Worm (Caenorhabditis elegans) whole organism, L1 larva: ENCODE results near the gene Y37D8A.26.

Source experiments
- ama-1 ChIP-seq: fragments of 150-350 bp; optimal IDR thresholded peaks from 2 replicates; lab custom pipeline; 2014
- blmp-1 ChIP-seq: fragments of 150-350 bp; optimal IDR thresholded peaks from 2 replicates; lab custom pipeline; 2014; ENCODE audit warnings: missing biosample characterization, missing genetic modification characterization
- ceh-90 ChIP-seq: sonication (generic microtip); optimal IDR thresholded peaks from 2 replicates; lab custom pipeline; 2016; ENCODE audit warnings: missing genetic modification characterization, missing compliant biosample characterization
- ces-1 ChIP-seq: fragments of 150-350 bp; optimal IDR thresholded peaks from 2 replicates; lab custom pipeline; 2014; ENCODE audit warnings: missing biosample characterization, missing genetic modification reagents, missing genetic modification characterization
- dpl-1 ChIP-seq, 3 experiments: fragments of 150-350 bp in 2 of 3; sonication (generic microtip) in 1 of 3; optimal IDR thresholded peaks; 2 replicates each; lab custom pipeline; 2014 to 2017; ENCODE audit warnings: missing biosample characterization in 3 of 3, missing genetic modification characterization in 3 of 3, missing genetic modification reagents in 3 of 3
- dsc-1 ChIP-seq: sonication (generic microtip); optimal IDR thresholded peaks from 2 replicates; lab custom pipeline; 2016; ENCODE audit warnings: mild to moderate bottlenecking, missing genetic modification characterization, missing compliant biosample characterization
- efl-1 ChIP-seq, 4 experiments: fragments of 150-350 bp; optimal IDR thresholded peaks in 3 of 4; peaks in 1 of 4; 1 replicate in 1 of 4; 2 replicates in 3 of 4; lab custom pipeline; 2014; ENCODE audit warnings: missing biosample characterization in 2 of 4, missing genetic modification characterization in 2 of 4, missing genetic modification reagents in 2 of 4
- efl-3 ChIP-seq: fragments of 200-800 bp; sonication (Bioruptor generic); optimal IDR thresholded peaks from 2 replicates; lab custom pipeline; 2018; ENCODE audit warnings: mild to moderate bottlenecking, missing genetic modification characterization, missing compliant biosample characterization
- egl-13 ChIP-seq: sonication (generic microtip); optimal IDR thresholded peaks from 2 replicates; lab custom pipeline; 2016; ENCODE audit warnings: missing genotype, missing genetic modification reagents, missing genetic modification characterization, missing compliant biosample characterization
- egl-27 ChIP-seq, 2 experiments: fragments of 150-350 bp in 1 of 2; sonication (generic microtip); optimal IDR thresholded peaks; 3 replicates each; lab custom pipeline; 2017 to 2018; ENCODE audit warnings: missing biosample characterization in 2 of 2, missing genetic modification characterization in 2 of 2, missing genetic modification reagents in 2 of 2
- ets-5 ChIP-seq: fragments of 200-800 bp; sonication (Bioruptor generic); IDR thresholded peaks from 2 replicates; pipeline ENCODE4 v1.3.6; 2022; ENCODE audit warnings: missing genetic modification characterization, missing compliant biosample characterization
- fkh-10 ChIP-seq: sonication (generic microtip); optimal IDR thresholded peaks from 2 replicates; lab custom pipeline; 2017; ENCODE audit warnings: missing biosample characterization, missing genetic modification reagents, missing genetic modification characterization
- fkh-4 ChIP-seq: sonication (generic microtip); optimal IDR thresholded peaks from 2 replicates; lab custom pipeline; 2016; ENCODE audit warnings: missing compliant biosample characterization, missing genetic modification characterization, borderline replicate concordance
- fkh-8 ChIP-seq: sonication (generic microtip); optimal IDR thresholded peaks from 2 replicates; lab custom pipeline; 2016; ENCODE audit warnings: mild to moderate bottlenecking, missing genetic modification characterization, missing compliant biosample characterization
- fos-1 ChIP-seq: fragments of 150-350 bp; optimal IDR thresholded peaks from 2 replicates; lab custom pipeline; 2014; ENCODE audit warnings: missing biosample characterization, missing genetic modification characterization
- hlh-4 ChIP-seq: sonication (generic microtip); optimal IDR thresholded peaks from 2 replicates; lab custom pipeline; 2016; ENCODE audit warnings: mild to moderate bottlenecking, missing genetic modification characterization, missing compliant biosample characterization
- hpl-2 ChIP-seq: fragments of 150-350 bp; optimal IDR thresholded peaks from 2 replicates; lab custom pipeline; 2014; ENCODE audit warnings: missing biosample characterization, missing genetic modification reagents, missing genetic modification characterization
- isw-1 ChIP-seq: fragments of 200-800 bp; sonication (Bioruptor generic); IDR thresholded peaks from 2 replicates; pipeline ENCODE4 v1.3.6; 2022; ENCODE audit warnings: missing genetic modification characterization, missing compliant biosample characterization
- jun-1 ChIP-seq: fragments of 150-350 bp; optimal IDR thresholded peaks from 2 replicates; lab custom pipeline; 2014; ENCODE audit warnings: missing biosample characterization, missing genetic modification reagents, missing genetic modification characterization
- lin-13 ChIP-seq: fragments of 150-350 bp; optimal IDR thresholded peaks from 2 replicates; lab custom pipeline; 2014; ENCODE audit warnings: missing biosample characterization, missing genetic modification reagents, missing genetic modification characterization
- lin-15B ChIP-seq: fragments of 150-350 bp; sonication (generic microtip); optimal IDR thresholded peaks from 3 replicates; lab custom pipeline; 2014; ENCODE audit warnings: missing biosample characterization, missing genetic modification characterization
- lin-39 ChIP-seq: fragments of 150-350 bp; optimal IDR thresholded peaks from 2 replicates; lab custom pipeline; 2014; ENCODE audit warnings: missing biosample characterization, missing genetic modification reagents, missing genetic modification characterization
- lir-3 ChIP-seq: sonication (generic microtip); optimal IDR thresholded peaks from 2 replicates; lab custom pipeline; 2016; ENCODE audit warnings: mild to moderate bottlenecking, missing genetic modification characterization, moderate library complexity, missing compliant biosample characterization; ENCODE audit not compliant: poor library complexity
- mef-2 ChIP-seq: fragments of 150-350 bp; optimal IDR thresholded peaks from 2 replicates; lab custom pipeline; 2014; ENCODE audit warnings: missing biosample characterization, missing genetic modification characterization
- mep-1 ChIP-seq: fragments of 150-350 bp; optimal IDR thresholded peaks from 2 replicates; lab custom pipeline; 2014; ENCODE audit warnings: missing biosample characterization, missing genetic modification characterization
- nhr-20 ChIP-seq: sonication (generic microtip); optimal IDR thresholded peaks from 2 replicates; lab custom pipeline; 2016; ENCODE audit warnings: mild to moderate bottlenecking, missing genetic modification characterization, missing compliant biosample characterization
- nhr-77 ChIP-seq: fragments of 150-350 bp; optimal IDR thresholded peaks from 2 replicates; lab custom pipeline; 2014; ENCODE audit warnings: missing biosample characterization, missing genetic modification characterization
- nhr-84 ChIP-seq: sonication (generic microtip); optimal IDR thresholded peaks from 2 replicates; lab custom pipeline; 2017; ENCODE audit warnings: missing biosample characterization, missing genetic modification characterization
- nhr-90 ChIP-seq: sonication (generic microtip); optimal IDR thresholded peaks from 2 replicates; lab custom pipeline; 2016; ENCODE audit warnings: mild to moderate bottlenecking, missing genetic modification characterization, missing compliant biosample characterization; ENCODE audit not compliant: poor library complexity
- pqm-1 ChIP-seq: sonication (generic microtip); optimal IDR thresholded peaks from 3 replicates; lab custom pipeline; 2017; ENCODE audit warnings: missing biosample characterization, missing genetic modification characterization
- rnt-1 ChIP-seq: sonication (generic microtip); optimal IDR thresholded peaks from 2 replicates; lab custom pipeline; 2016; ENCODE audit warnings: mild to moderate bottlenecking, missing genetic modification characterization, moderate library complexity, missing compliant biosample characterization
- skn-1 ChIP-seq: fragments of 150-350 bp; optimal IDR thresholded peaks from 2 replicates; lab custom pipeline; 2014; ENCODE audit warnings: missing biosample characterization, missing genetic modification characterization
- snpc-4 ChIP-seq: fragments of 150-350 bp; optimal IDR thresholded peaks from 2 replicates; lab custom pipeline; 2014; ENCODE audit warnings: missing biosample characterization, missing genetic modification characterization
- sup-37 ChIP-seq: fragments of 200-800 bp; sonication (Bioruptor generic); optimal IDR thresholded peaks from 2 replicates; lab custom pipeline; 2018; ENCODE audit warnings: mild to moderate bottlenecking, missing genetic modification characterization, missing compliant biosample characterization
- swsn-7 ChIP-seq: sonication (generic microtip); optimal IDR thresholded peaks from 2 replicates; lab custom pipeline; 2016; ENCODE audit warnings: missing genetic modification characterization, missing compliant biosample characterization
- tlp-1 ChIP-seq: fragments of 150-350 bp; optimal IDR thresholded peaks from 2 replicates; lab custom pipeline; 2014; ENCODE audit warnings: missing biosample characterization, missing genetic modification characterization
- unc-62 ChIP-seq: fragments of 150-350 bp; optimal IDR thresholded peaks from 2 replicates; lab custom pipeline; 2014; ENCODE audit warnings: missing biosample characterization, missing genetic modification reagents, missing genetic modification characterization
- unc-98 ChIP-seq: fragments of 200-800 bp; sonication (Bioruptor generic); IDR thresholded peaks from 2 replicates; pipeline ENCODE4 v1.3.6; 2022; ENCODE audit warnings: missing genetic modification characterization, missing compliant biosample characterization
- vab-15 ChIP-seq: sonication (generic microtip); optimal IDR thresholded peaks from 2 replicates; lab custom pipeline; 2017; ENCODE audit warnings: missing genotype, mild to moderate bottlenecking, missing genetic modification characterization, missing compliant biosample characterization
- zag-1 ChIP-seq: fragments of 150-350 bp; optimal IDR thresholded peaks from 2 replicates; lab custom pipeline; 2014; ENCODE audit warnings: missing biosample characterization, missing genetic modification characterization
- ztf-11 ChIP-seq, 2 experiments: sonication (generic microtip); optimal IDR thresholded peaks; 2 replicates each; lab custom pipeline; 2016 to 2017; ENCODE audit warnings: missing genetic modification characterization in 2 of 2, missing biosample characterization in 1 of 2, missing compliant biosample characterization in 1 of 2

The Y37D8A.26 gene

DNA sequence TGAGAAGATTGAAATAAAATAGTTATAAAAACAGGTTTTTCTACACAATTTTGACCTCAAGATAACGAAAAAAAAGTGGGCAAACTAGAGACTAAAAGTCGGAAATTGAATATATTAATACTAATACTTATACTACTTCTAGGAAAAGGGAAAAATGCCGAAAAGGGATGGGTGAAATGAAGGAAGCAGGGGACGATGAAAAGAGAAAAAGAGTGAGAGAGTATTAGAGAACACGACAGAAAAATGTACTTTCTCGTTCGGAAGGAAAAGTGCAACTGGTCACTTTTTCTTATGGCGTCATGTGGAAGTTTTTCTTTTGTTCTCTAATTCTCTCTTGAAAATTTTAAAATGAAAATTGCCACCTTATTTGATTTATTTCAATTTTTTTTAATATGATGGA lies 15.2 kb downstream of the Y37D8A.26 start (continued):
- peak; percentile 73 for TF ChIP-seq nhr-20 (tag; lab: Kevin White, UChicago)
- no peak for TF ChIP-seq ceh-90 (tag; lab: Kevin White, UChicago)
- peak in 1 of 2 experiments; percentile 40 for TF ChIP-seq egl-27 (tag; optimal IDR thresholded peaks at IDR 0.05; lab: Kevin White, UChicago)
- TF ChIP-seq egl-13: peak; percentile 79
- TF ChIP-seq fos-1: no peak
- TF ChIP-seq efl-3 (GFP tag; lab: Kevin White, UChicago): no peak
- TF ChIP-seq zag-1 (tag; lab: Kevin White, UChicago): no peak
- peak; percentile 92 for TF ChIP-seq blmp-1 (tag; lab: Kevin White, UChicago)
- no peak for TF ChIP-seq tlp-1 (tag; lab: Kevin White, UChicago)
- peak; percentile 55 for TF ChIP-seq lin-13
- no peak for TF ChIP-seq vab-15 (tag; lab: Kevin White, UChicago)
- peak; percentile 68 for TF ChIP-seq nhr-90 (tag; lab: Kevin White, UChicago)
- peak; percentile 32 for TF ChIP-seq jun-1 (tag; lab: Kevin White, UChicago)
- TF ChIP-seq ets-5 (GFP tag; lab: Robert Waterston, UW): no peak
- no peak for TF ChIP-seq fkh-4 (tag; lab: Kevin White, UChicago)
- no peak for TF ChIP-seq mef-2 (tag; lab: Kevin White, UChicago)
- peak; percentile 24 to 28 for TF ChIP-seq efl-1 (optimal IDR thresholded peaks at IDR 0.05; lab: Kevin White, UChicago)
- TF ChIP-seq efl-1 (GFP tag; optimal IDR thresholded peaks at IDR 0.05 in 1 of 2; lab: Kevin White, UChicago): peak; percentile 27 to 89
- TF ChIP-seq unc-62 (GFP tag; lab: Kevin White, UChicago): no peak
- peak; percentile 64 for TF ChIP-seq mep-1 (tag; lab: Kevin White, UChicago)
- TF ChIP-seq pqm-1 (tag; lab: Kevin White, UChicago): no peak
- no peak for TF ChIP-seq lir-3
- no peak for TF ChIP-seq hpl-2
- TF ChIP-seq ces-1 (GFP tag; lab: Kevin White, UChicago): no peak
- peak; percentile 47 for TF ChIP-seq dsc-1
- peak; percentile 30 for TF ChIP-seq skn-1 (tag; lab: Kevin White, UChicago)
- TF ChIP-seq unc-98 (GFP tag; lab: Robert Waterston, UW): no peak
- TF ChIP-seq isw-1: no peak
- TF ChIP-seq ztf-11 (tag; optimal IDR thresholded peaks at IDR 0.05; lab: Kevin White, UChicago): no peak
- peak; percentile 44 for TF ChIP-seq swsn-7 (tag; lab: Kevin White, UChicago)
- peak; percentile 85 for TF ChIP-seq fkh-8 (tag; lab: Kevin White, UChicago)
- no peak for TF ChIP-seq rnt-1 (tag; lab: Kevin White, UChicago)
- TF ChIP-seq lin-39 (tag; lab: Kevin White, UChicago): peak; percentile 18
- peak; percentile 22 to 34 (median 28) for TF ChIP-seq dpl-1 (GFP tag; optimal IDR thresholded peaks at IDR 0.05; lab: Kevin White, UChicago)
- TF ChIP-seq fkh-10: peak; percentile 8
- TF ChIP-seq hlh-4: no peak
- no peak for TF ChIP-seq nhr-84 (tag; lab: Kevin White, UChicago)
- no peak for TF ChIP-seq nhr-77 (tag; lab: Kevin White, UChicago)
- no peak for TF ChIP-seq ama-1 (lab: Kevin White, UChicago)
- TF ChIP-seq lin-15B: no peak
- no peak for TF ChIP-seq sup-37 (GFP tag; lab: Kevin White, UChicago)

DNA sequence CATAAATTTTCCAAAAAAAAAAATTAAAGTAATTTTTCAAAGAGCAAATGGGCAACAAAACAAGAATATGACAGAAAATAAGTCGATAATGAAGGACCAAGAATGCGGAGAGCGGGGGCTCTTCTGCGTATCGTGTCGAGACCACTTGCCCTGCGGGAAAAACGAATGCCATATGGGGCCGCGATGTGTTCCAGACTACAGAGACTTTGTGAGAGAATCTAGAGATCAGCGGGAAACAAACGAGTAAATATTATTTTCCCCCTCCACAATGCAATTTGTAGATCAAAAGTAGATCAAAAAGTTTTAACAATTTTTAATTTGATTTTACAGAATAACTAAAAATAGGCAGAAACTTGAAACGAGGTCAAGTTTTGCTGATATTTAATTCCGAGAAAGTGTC lies 16.3 kb downstream of the Y37D8A.26 start:
- TF ChIP-seq snpc-4 (no peak), efl-1 (optimal IDR thresholded peaks at IDR 0.05; lab: Kevin White, UChicago) (no peak), efl-1 (GFP tag; optimal IDR thresholded peaks at IDR 0.05 in 1 of 2; lab: Kevin White, UChicago) (peak in 1 of 2 experiments; percentile 38), rnt-1 (tag; lab: Kevin White, UChicago) (no peak)
